Worm (Caenorhabditis elegans) whole organism, L1 larva: ENCODE data around the gene sprr-2.

ENCODE experiments used
- aly-2 ChIP-seq: fragments of 150-350 bp; optimal IDR thresholded peaks from 2 replicates; lab custom pipeline; 2014; ENCODE audit warnings: missing biosample characterization, missing genetic modification characterization
- ces-1 ChIP-seq: fragments of 150-350 bp; optimal IDR thresholded peaks from 2 replicates; lab custom pipeline; 2014; ENCODE audit warnings: missing biosample characterization, missing genetic modification reagents, missing genetic modification characterization
- fos-1 ChIP-seq: fragments of 150-350 bp; optimal IDR thresholded peaks from 2 replicates; lab custom pipeline; 2014; ENCODE audit warnings: missing biosample characterization, missing genetic modification characterization
- mep-1 ChIP-seq: fragments of 150-350 bp; optimal IDR thresholded peaks from 2 replicates; lab custom pipeline; 2014; ENCODE audit warnings: missing biosample characterization, missing genetic modification characterization
- nhr-237 ChIP-seq: fragments of 150-350 bp; optimal IDR thresholded peaks from 2 replicates; lab custom pipeline; 2014; ENCODE audit warnings: missing biosample characterization, missing genetic modification characterization
- skn-1 ChIP-seq: fragments of 150-350 bp; optimal IDR thresholded peaks from 2 replicates; lab custom pipeline; 2014; ENCODE audit warnings: missing biosample characterization, missing genetic modification characterization
- sox-4 ChIP-seq: sonication (generic microtip); optimal IDR thresholded peaks from 2 replicates; lab custom pipeline; 2016; ENCODE audit warnings: missing genetic modification characterization, missing compliant biosample characterization
- unc-62 ChIP-seq: fragments of 150-350 bp; optimal IDR thresholded peaks from 2 replicates; lab custom pipeline; 2014; ENCODE audit warnings: missing biosample characterization, missing genetic modification reagents, missing genetic modification characterization
- xbp-1 ChIP-seq: sonication (generic microtip); optimal IDR thresholded peaks from 2 replicates; lab custom pipeline; 2016; ENCODE audit warnings: missing genetic modification characterization, missing compliant biosample characterization
- ztf-11 ChIP-seq, 2 experiments: sonication (generic microtip); optimal IDR thresholded peaks; 2 replicates each; lab custom pipeline; 2016 to 2017; ENCODE audit warnings: missing genetic modification characterization in 2 of 2, missing biosample characterization in 1 of 2, missing compliant biosample characterization in 1 of 2

ce11 chrX:14805746-14806145, 12.5 kb downstream of the sprr-2 start:
- TF ChIP-seq nhr-237 (no peak), unc-62 (GFP tag; lab: Kevin White, UChicago) (no peak), aly-2 (no peak), mep-1 (tag; lab: Kevin White, UChicago) (no peak), sox-4 (tag; lab: Kevin White, UChicago) (no peak), ces-1 (no peak), ztf-11 (tag; optimal IDR thresholded peaks at IDR 0.05; lab: Kevin White, UChicago) (no peak), skn-1 (tag; lab: Kevin White, UChicago) (no peak), fos-1 (no peak), xbp-1 (tag; lab: Kevin White, UChicago) (no peak)
